Worm (Caenorhabditis elegans) whole organism, young adult: ENCODE data around the gene dgk-1.
A peak's percentile ranks its signal among the peaks of the same experiment; 100 is the strongest.

Experiments used
- B0336.3 ChIP-seq: fragments of 200-800 bp; sonication (Bioruptor generic); IDR thresholded peaks from 2 replicates; pipeline ENCODE4 v1.3.6; 2022; ENCODE audit warnings: missing genetic modification characterization, missing compliant biosample characterization
- C17E4.6 ChIP-seq: fragments of 200-800 bp; sonication (Bioruptor generic); IDR thresholded peaks from 2 replicates; pipeline ENCODE4 v1.3.6; 2022; ENCODE audit warnings: missing genetic modification reagents, missing genetic modification characterization, missing compliant biosample characterization
- Y79H2A.3 ChIP-seq: fragments of 200-800 bp; sonication (Bioruptor generic); conservative IDR thresholded peaks from 2 replicates; pipeline ENCODE4 v1.3.6; 2022; ENCODE audit warnings: missing genetic modification reagents, missing genetic modification characterization, missing compliant biosample characterization
- ZK185.1 ChIP-seq: sonication (generic microtip); optimal IDR thresholded peaks from 2 replicates; lab custom pipeline; 2016; ENCODE audit warnings: mild to moderate bottlenecking, missing genetic modification characterization, missing compliant biosample characterization; ENCODE audit not compliant: poor library complexity, severe bottlenecking
- attf-3 ChIP-seq: fragments of 200-800 bp; sonication (Bioruptor generic); conservative IDR thresholded peaks from 2 replicates; pipeline ENCODE4 v1.3.6; 2022; ENCODE audit warnings: missing genetic modification reagents, missing genetic modification characterization, missing compliant biosample characterization
- attf-5 ChIP-seq: fragments of 200-800 bp; sonication (Bioruptor generic); optimal IDR thresholded peaks from 2 replicates; lab custom pipeline; 2018; ENCODE audit warnings: mild to moderate bottlenecking, missing genetic modification characterization, missing compliant biosample characterization
- ccch-3 ChIP-seq: fragments of 200-800 bp; sonication (Bioruptor generic); optimal IDR thresholded peaks from 2 replicates; lab custom pipeline; 2018; ENCODE audit warnings: mild to moderate bottlenecking, missing genetic modification characterization, missing compliant biosample characterization
- ceh-100 ChIP-seq: fragments of 200-800 bp; sonication (Bioruptor generic); IDR thresholded peaks from 2 replicates; pipeline ENCODE4 v1.3.6; 2022; ENCODE audit warnings: missing genetic modification reagents, missing genetic modification characterization, missing compliant biosample characterization
- ceh-27 ChIP-seq: fragments of 200-800 bp; sonication (Bioruptor generic); optimal IDR thresholded peaks from 2 replicates; lab custom pipeline; 2018; ENCODE audit warnings: mild to moderate bottlenecking, missing genetic modification characterization, moderate library complexity, missing compliant biosample characterization
- ceh-40 ChIP-seq: fragments of 200-800 bp; sonication (Bioruptor generic); IDR thresholded peaks from 2 replicates; pipeline ENCODE4 v1.3.6; 2022; ENCODE audit warnings: missing genetic modification characterization, missing compliant biosample characterization
- ceh-91 ChIP-seq: fragments of 200-800 bp; sonication (Bioruptor generic); IDR thresholded peaks from 2 replicates; pipeline ENCODE4 v1.3.6; 2022; ENCODE audit warnings: missing genetic modification reagents, missing genetic modification characterization, missing compliant biosample characterization
- egrh-3 ChIP-seq: fragments of 200-800 bp; sonication (Bioruptor generic); IDR thresholded peaks from 2 replicates; pipeline ENCODE4 v1.3.6; 2022; ENCODE audit warnings: missing genetic modification reagents, missing genetic modification characterization, missing compliant biosample characterization
- gei-17 ChIP-seq: fragments of 200-800 bp; sonication (Bioruptor generic); optimal IDR thresholded peaks from 2 replicates; lab custom pipeline; 2018; ENCODE audit warnings: mild to moderate bottlenecking, missing genetic modification characterization, missing compliant biosample characterization
- hlh-12 ChIP-seq: sonication (generic microtip); optimal IDR thresholded peaks from 2 replicates; lab custom pipeline; 2016; ENCODE audit warnings: missing genetic modification characterization, missing compliant biosample characterization
- hmg-1.2 ChIP-seq: fragments of 200-800 bp; sonication (Bioruptor generic); IDR thresholded peaks from 2 replicates; pipeline ENCODE4 v1.3.6; 2022; ENCODE audit warnings: missing genetic modification reagents, missing genetic modification characterization, missing compliant biosample characterization
- let-607 ChIP-seq, 2 experiments: fragments of 200-800 bp in 1 of 2; sonication (Bioruptor generic) in 1 of 2; sonication (generic microtip) in 1 of 2; optimal IDR thresholded peaks; 2 replicates each; lab custom pipeline; 2016 to 2018; ENCODE audit warnings: mild to moderate bottlenecking in 2 of 2, missing compliant biosample characterization in 2 of 2, missing genetic modification characterization in 2 of 2, moderate library complexity in 2 of 2, missing genotype in 1 of 2
- lin-40 ChIP-seq: sonication (generic microtip); optimal IDR thresholded peaks from 2 replicates; lab custom pipeline; 2016; ENCODE audit warnings: missing genetic modification characterization, mild to moderate bottlenecking, missing compliant biosample characterization, missing genotype, missing genetic modification reagents
- madf-10 ChIP-seq: sonication (generic microtip); optimal IDR thresholded peaks from 2 replicates; lab custom pipeline; 2016; ENCODE audit warnings: mild to moderate bottlenecking, missing genetic modification characterization, missing compliant biosample characterization
- madf-3 ChIP-seq: fragments of 200-800 bp; sonication (Bioruptor generic); IDR thresholded peaks from 2 replicates; pipeline ENCODE4 v1.3.6; 2022; ENCODE audit warnings: missing genetic modification reagents, missing genetic modification characterization, missing compliant biosample characterization
- mcd-1 ChIP-seq: fragments of 200-800 bp; sonication (Bioruptor generic); IDR thresholded peaks from 2 replicates; pipeline ENCODE4 v1.3.6; 2022; ENCODE audit warnings: missing genetic modification reagents, missing genetic modification characterization, missing compliant biosample characterization
- mel-28 ChIP-seq: sonication (generic microtip); optimal IDR thresholded peaks from 2 replicates; lab custom pipeline; 2016; ENCODE audit warnings: borderline replicate concordance, mild to moderate bottlenecking, missing genetic modification characterization, missing compliant biosample characterization
- nhr-120 ChIP-seq: fragments of 200-800 bp; sonication (Bioruptor generic); IDR thresholded peaks from 2 replicates; pipeline ENCODE4 v1.3.6; 2022; ENCODE audit warnings: missing genetic modification characterization, missing compliant biosample characterization
- nhr-80 ChIP-seq: sonication (generic microtip); optimal IDR thresholded peaks from 2 replicates; lab custom pipeline; 2016; ENCODE audit warnings: missing genetic modification characterization, missing compliant biosample characterization
- rcor-1 ChIP-seq: fragments of 200-800 bp; sonication (Bioruptor generic); IDR thresholded peaks from 2 replicates; pipeline ENCODE4 v1.3.6; 2022; ENCODE audit warnings: missing genetic modification reagents, missing genetic modification characterization, missing compliant biosample characterization
- snpc-4 ChIP-seq, 5 experiments: fragments of 150-350 bp in 1 of 5; sonication (generic microtip) in 4 of 5; optimal IDR thresholded peaks; 2 replicates each; lab custom pipeline; 2014 to 2018; ENCODE audit warnings: missing genetic modification characterization in 5 of 5, missing biosample characterization in 3 of 5, antibody characterized with exemption in 2 of 5, mild to moderate bottlenecking in 2 of 5, missing compliant biosample characterization in 2 of 5, missing genotype in 2 of 5, moderate library complexity in 2 of 5, missing genetic modification reagents in 1 of 5
- sptf-2 ChIP-seq: fragments of 200-800 bp; sonication (Bioruptor generic); optimal IDR thresholded peaks from 2 replicates; lab custom pipeline; 2018; ENCODE audit warnings: mild to moderate bottlenecking, missing genetic modification characterization, missing compliant biosample characterization
- tbp1 ChIP-seq: fragments of 200-800 bp; sonication (Bioruptor generic); optimal IDR thresholded peaks from 2 replicates; lab custom pipeline; 2018; ENCODE audit warnings: mild to moderate bottlenecking, missing genetic modification characterization, missing compliant biosample characterization
- xnd-1 ChIP-seq: sonication (generic microtip); optimal IDR thresholded peaks from 2 replicates; lab custom pipeline; 2016; ENCODE audit warnings: missing genotype, missing genetic modification reagents, missing genetic modification characterization, missing compliant biosample characterization
- zfh-2 ChIP-seq: fragments of 200-800 bp; sonication (Bioruptor generic); conservative IDR thresholded peaks from 2 replicates; pipeline ENCODE4 v1.3.6; 2022; ENCODE audit warnings: missing genetic modification reagents, missing genetic modification characterization, missing compliant biosample characterization
- zim-3 ChIP-seq: sonication (generic microtip); optimal IDR thresholded peaks from 2 replicates; lab custom pipeline; 2017; ENCODE audit warnings: mild to moderate bottlenecking, missing genetic modification characterization, moderate library complexity, missing compliant biosample characterization
- ztf-22 ChIP-seq: fragments of 200-800 bp; sonication (Bioruptor generic); optimal IDR thresholded peaks from 2 replicates; lab custom pipeline; 2018; ENCODE audit warnings: mild to moderate bottlenecking, missing genetic modification characterization, moderate library complexity, missing compliant biosample characterization
- ztf-28 ChIP-seq: fragments of 200-800 bp; sonication (Bioruptor generic); IDR thresholded peaks from 2 replicates; pipeline ENCODE4 v1.3.6; 2022; ENCODE audit warnings: missing genetic modification reagents, missing genetic modification characterization, missing compliant biosample characterization
- ztf-3 ChIP-seq: fragments of 200-800 bp; sonication (Bioruptor generic); optimal IDR thresholded peaks from 2 replicates; lab custom pipeline; 2018; ENCODE audit warnings: mild to moderate bottlenecking, missing genetic modification characterization, missing compliant biosample characterization

Gene dgk-1

ce11 chrX:977958-978686 lies 13.1 kb downstream of the dgk-1 start, which contains the start of gene abhd-3.2 (continued):
- TF ChIP-seq tbp1 (GFP tag; lab: Kevin White, UChicago) (peak; percentile 12), madf-3 (GFP tag; lab: Robert Waterston, UW) (no peak), ZK185.1 (tag; lab: Kevin White, UChicago) (no peak), lin-40 (tag; lab: Kevin White, UChicago) (peak; percentile 71), C17E4.6 (GFP tag; lab: Robert Waterston, UW) (no peak), zim-3 (tag; lab: Kevin White, UChicago) (no peak), mel-28 (tag; lab: Kevin White, UChicago) (no peak), ztf-22 (peak; percentile 88), B0336.3 (GFP tag; lab: Robert Waterston, UW) (peak; percentile 44; the same call in 1 of the 2 replicates), egrh-3 (GFP tag; lab: Robert Waterston, UW) (no peak), nhr-80 (tag; lab: Kevin White, UChicago) (peak; percentile 98), let-607 (tag; optimal IDR thresholded peaks at IDR 0.05; lab: Kevin White, UChicago) (peak; percentile 2 to 45), ztf-3 (GFP tag; lab: Kevin White, UChicago) (no peak)

- TF ChIP-seq attf-5 (GFP tag; lab: Kevin White, UChicago) (no peak), snpc-4 (GFP tag; optimal IDR thresholded peaks at IDR 0.05; lab: Kevin White, UChicago) (no peak), snpc-4 (tag; optimal IDR thresholded peaks at IDR 0.05; lab: Kevin White, UChicago) (peak in 2 of 4 experiments; percentile 62 to 72)
- TF ChIP-seq, all 124 proteins: peak for 1
Observed at ce11 chrX:975236-975535, 16.1 kb downstream of the dgk-1 start.

- TF ChIP-seq zfh-2, result peak; percentile 69
- peak; percentile 21 for TF ChIP-seq attf-5 (GFP tag; lab: Kevin White, UChicago)
- peak; percentile 37 for TF ChIP-seq nhr-80 (tag; lab: Kevin White, UChicago)
- no peak for TF ChIP-seq snpc-4 (GFP tag; optimal IDR thresholded peaks at IDR 0.05; lab: Kevin White, UChicago)
- peak in 2 of 4 experiments; percentile 80 to 82 for TF ChIP-seq snpc-4 (tag; optimal IDR thresholded peaks at IDR 0.05; lab: Kevin White, UChicago)
- no peak for TF ChIP-seq ceh-40 (GFP tag; lab: Robert Waterston, UW)
- no peak for TF ChIP-seq ceh-100 (GFP tag; lab: Robert Waterston, UW)
- peak; percentile 8 for TF ChIP-seq lin-40 (tag; lab: Kevin White, UChicago)
- TF ChIP-seq hlh-12 (tag; lab: Kevin White, UChicago), result no peak
- peak; percentile 38 for TF ChIP-seq hmg-1.2 (GFP tag; lab: Robert Waterston, UW)
- TF ChIP-seq ceh-27 (GFP tag; lab: Kevin White, UChicago), result peak; percentile 41
Observed at ce11 chrX:974499-975235, 16.6 kb downstream of the dgk-1 start, which contains the start of gene vps-45. TSS of gene vps-45 (minus strand) at chrX:974848.

- TF ChIP-seq ceh-100 (GFP tag; lab: Robert Waterston, UW) (no peak), rcor-1 (no peak), xnd-1 (tag; lab: Kevin White, UChicago) (no peak), attf-3 (GFP tag; lab: Robert Waterston, UW) (no peak), mcd-1 (GFP tag; lab: Robert Waterston, UW) (no peak), ccch-3 (GFP tag; lab: Kevin White, UChicago) (no peak), gei-17 (GFP tag; lab: Kevin White, UChicago) (no peak), Y79H2A.3 (GFP tag; lab: Robert Waterston, UW) (no peak), ceh-91 (GFP tag; lab: Robert Waterston, UW) (no peak), sptf-2 (GFP tag; lab: Kevin White, UChicago) (no peak), ztf-28 (GFP tag; lab: Robert Waterston, UW) (no peak), nhr-120 (GFP tag; lab: Robert Waterston, UW) (no peak), ztf-22 (no peak), zfh-2 (no peak), madf-10 (tag; lab: Kevin White, UChicago) (no peak)
Observed at ce11 chrX:970072-970471, 21.2 kb downstream of the dgk-1 start, which contains the start of gene C44C1.6. TSS of gene C44C1.6 (minus strand) at chrX:970270.
